Worm (Caenorhabditis elegans) whole organism, mixed stage, embryonic: ENCODE data around the gene ztf-25.

Experiments used
- M03D4.4 ChIP-seq: sonication (generic microtip); optimal IDR thresholded peaks from 2 replicates; lab custom pipeline; 2017; ENCODE audit warnings: mild to moderate bottlenecking, missing genetic modification characterization, missing compliant biosample characterization
- bed-3 ChIP-seq: fragments of 200-800 bp; sonication (Bioruptor generic); optimal IDR thresholded peaks from 3 replicates; lab custom pipeline; 2018; ENCODE audit warnings: mild to moderate bottlenecking, missing genetic modification characterization, moderate library complexity, missing compliant biosample characterization
- blmp-1 ChIP-seq: fragments of 150-350 bp; optimal IDR thresholded peaks from 2 replicates; lab custom pipeline; 2014; ENCODE audit warnings: missing biosample characterization, missing genetic modification characterization
- ceh-39 ChIP-seq: fragments of 150-350 bp; optimal IDR thresholded peaks from 2 replicates; lab custom pipeline; 2014; ENCODE audit warnings: missing biosample characterization, missing genetic modification characterization
- ceh-43 ChIP-seq: fragments of 200-800 bp; sonication (Bioruptor generic); optimal IDR thresholded peaks from 2 replicates; lab custom pipeline; 2018; ENCODE audit warnings: mild to moderate bottlenecking, missing genetic modification characterization, moderate library complexity, missing compliant biosample characterization
- ceh-83 ChIP-seq: fragments of 200-800 bp; sonication (Bioruptor generic); optimal IDR thresholded peaks from 2 replicates; lab custom pipeline; 2018; ENCODE audit warnings: mild to moderate bottlenecking, missing genetic modification characterization, missing compliant biosample characterization
- ces-1 ChIP-seq: fragments of 150-350 bp; optimal IDR thresholded peaks from 2 replicates; lab custom pipeline; 2014; ENCODE audit warnings: missing biosample characterization, missing genetic modification reagents, missing genetic modification characterization
- cnd-1 ChIP-seq: fragments of 200-800 bp; sonication (Bioruptor generic); optimal IDR thresholded peaks from 2 replicates; lab custom pipeline; 2018; ENCODE audit warnings: mild to moderate bottlenecking, missing genetic modification characterization, missing compliant biosample characterization
- drap-1 ChIP-seq: fragments of 200-800 bp; sonication (Bioruptor generic); optimal IDR thresholded peaks from 3 replicates; lab custom pipeline; 2018; ENCODE audit warnings: mild to moderate bottlenecking, missing genetic modification characterization, missing compliant biosample characterization
- elt-1 ChIP-seq: sonication (generic microtip); optimal IDR thresholded peaks from 2 replicates; lab custom pipeline; 2017; ENCODE audit warnings: missing genetic modification characterization, mild to moderate bottlenecking, missing compliant biosample characterization, antibody characterized with exemption, moderate library complexity, borderline replicate concordance; ENCODE audit not compliant: insufficient read depth
- elt-3 ChIP-seq: fragments of 150-350 bp; optimal IDR thresholded peaks from 2 replicates; lab custom pipeline; 2014; ENCODE audit warnings: missing biosample characterization, missing genetic modification characterization
- flh-1 ChIP-seq: fragments of 200-800 bp; sonication (Bioruptor generic); optimal IDR thresholded peaks from 2 replicates; lab custom pipeline; 2018; ENCODE audit warnings: mild to moderate bottlenecking, missing genetic modification characterization, moderate library complexity, missing compliant biosample characterization
- ham-2 ChIP-seq: fragments of 200-800 bp; sonication (Bioruptor generic); optimal IDR thresholded peaks from 2 replicates; lab custom pipeline; 2018; ENCODE audit warnings: mild to moderate bottlenecking, missing genetic modification characterization, missing compliant biosample characterization
- hlh-1 ChIP-seq: fragments of 150-350 bp; optimal IDR thresholded peaks from 2 replicates; lab custom pipeline; 2014; ENCODE audit warnings: missing biosample characterization, missing genetic modification reagents, missing genetic modification characterization
- lin-13 ChIP-seq: fragments of 150-350 bp; optimal IDR thresholded peaks from 2 replicates; lab custom pipeline; 2014; ENCODE audit warnings: missing biosample characterization, missing genetic modification characterization
- lin-32 ChIP-seq: fragments of 200-800 bp; sonication (Bioruptor generic); optimal IDR thresholded peaks from 2 replicates; lab custom pipeline; 2018; ENCODE audit warnings: mild to moderate bottlenecking, missing genetic modification characterization, missing compliant biosample characterization
- lsy-2 ChIP-seq: fragments of 150-350 bp; optimal IDR thresholded peaks from 2 replicates; lab custom pipeline; 2014; ENCODE audit warnings: missing biosample characterization, missing genetic modification characterization
- mab-5 ChIP-seq: fragments of 150-350 bp; optimal IDR thresholded peaks from 2 replicates; lab custom pipeline; 2014; ENCODE audit warnings: missing biosample characterization, missing genetic modification characterization
- mep-1 ChIP-seq: fragments of 150-350 bp; optimal IDR thresholded peaks from 2 replicates; lab custom pipeline; 2017; ENCODE audit warnings: missing biosample characterization, missing genetic modification reagents, missing genetic modification characterization, inconsistent platforms
- mls-2 ChIP-seq: sonication (generic microtip); optimal IDR thresholded peaks from 2 replicates; lab custom pipeline; 2016; ENCODE audit warnings: mild to moderate bottlenecking, missing genetic modification characterization, moderate library complexity, missing compliant biosample characterization
- nhr-12 ChIP-seq: fragments of 150-350 bp; optimal IDR thresholded peaks from 2 replicates; lab custom pipeline; 2014; ENCODE audit warnings: missing biosample characterization, missing genetic modification characterization
- nhr-2 ChIP-seq: fragments of 150-350 bp; optimal IDR thresholded peaks from 2 replicates; lab custom pipeline; 2014; ENCODE audit warnings: missing biosample characterization, missing genetic modification characterization
- nhr-237 ChIP-seq: fragments of 150-350 bp; optimal IDR thresholded peaks from 2 replicates; lab custom pipeline; 2014; ENCODE audit warnings: missing biosample characterization, missing genetic modification characterization
- nhr-28 ChIP-seq: fragments of 150-350 bp; optimal IDR thresholded peaks from 2 replicates; lab custom pipeline; 2014; ENCODE audit warnings: missing biosample characterization, missing genetic modification characterization
- nhr-76 ChIP-seq: sonication (generic microtip); optimal IDR thresholded peaks from 2 replicates; lab custom pipeline; 2017; ENCODE audit warnings: missing biosample characterization, missing genetic modification characterization
- pha-4 ChIP-seq: fragments of 150-350 bp; optimal IDR thresholded peaks from 2 replicates; lab custom pipeline; 2018; ENCODE audit warnings: missing biosample characterization, missing genetic modification reagents, missing genetic modification characterization
- sem-2 ChIP-seq: fragments of 200-800 bp; sonication (Bioruptor generic); optimal IDR thresholded peaks from 2 replicates; lab custom pipeline; 2018; ENCODE audit warnings: mild to moderate bottlenecking, missing genetic modification characterization, missing compliant biosample characterization
- snpc-4 ChIP-seq: fragments of 150-350 bp; optimal IDR thresholded peaks from 2 replicates; lab custom pipeline; 2014; ENCODE audit warnings: missing biosample characterization, missing genetic modification characterization
- sptf-1 ChIP-seq: sonication (generic microtip); optimal IDR thresholded peaks from 2 replicates; lab custom pipeline; 2017; ENCODE audit warnings: mild to moderate bottlenecking, missing genetic modification characterization, moderate library complexity, missing compliant biosample characterization
- tbx-8 ChIP-seq: fragments of 200-800 bp; sonication (Bioruptor generic); optimal IDR thresholded peaks from 2 replicates; lab custom pipeline; 2018; ENCODE audit warnings: mild to moderate bottlenecking, missing genetic modification characterization, moderate library complexity, missing compliant biosample characterization
- unc-120 ChIP-seq: sonication (generic microtip); optimal IDR thresholded peaks from 2 replicates; lab custom pipeline; 2017; ENCODE audit warnings: missing genetic modification characterization, missing compliant biosample characterization; ENCODE audit not compliant: poor library complexity, severe bottlenecking
- unc-39 ChIP-seq: fragments of 150-350 bp; optimal IDR thresholded peaks from 2 replicates; lab custom pipeline; 2014; ENCODE audit warnings: missing biosample characterization, missing genetic modification characterization
- unc-62 ChIP-seq: fragments of 150-350 bp; optimal IDR thresholded peaks from 2 replicates; lab custom pipeline; 2014; ENCODE audit warnings: missing biosample characterization, missing genetic modification reagents, missing genetic modification characterization
- zip-8 ChIP-seq: fragments of 150-350 bp; optimal IDR thresholded peaks from 2 replicates; lab custom pipeline; 2014; ENCODE audit warnings: missing biosample characterization, missing genetic modification characterization
- ztf-11 ChIP-seq: fragments of 150-350 bp; optimal IDR thresholded peaks from 2 replicates; lab custom pipeline; 2014; ENCODE audit warnings: missing biosample characterization, missing genetic modification characterization

ztf-25 gene

DNA sequence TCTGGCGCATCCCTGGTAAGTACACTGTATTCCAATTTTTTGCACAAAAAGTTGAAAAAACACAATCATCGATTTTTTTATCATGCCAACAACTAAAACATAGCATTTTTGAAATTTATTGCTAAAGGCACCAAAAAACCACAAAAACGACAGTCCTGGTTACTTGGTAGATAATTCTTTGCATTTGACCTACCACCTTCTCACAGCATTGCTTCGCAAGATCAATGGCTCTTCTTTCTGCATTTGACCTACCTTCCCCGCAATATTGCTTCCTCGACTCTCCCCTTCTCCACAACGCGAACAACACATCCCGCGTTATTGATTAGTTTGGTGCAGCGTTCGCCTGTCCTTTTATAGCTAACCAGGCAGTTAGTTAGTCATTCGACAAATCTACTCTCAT, at the start of gene ztf-25:
Gene ztf-25, plus strand, starts transcription at position 301 of the 400 bp plus-strand sequence.
- TF ChIP-seq nhr-76 (tag; lab: Kevin White, UChicago) (no peak), ces-1 (GFP tag; lab: Kevin White, UChicago) (no peak), unc-62 (GFP tag; lab: Kevin White, UChicago) (no peak), nhr-237 (tag; lab: Kevin White, UChicago) (no peak), cnd-1 (tag; lab: Kevin White, UChicago) (no peak), elt-1 (tag; lab: Kevin White, UChicago) (no peak), lin-13 (no peak), unc-39 (tag; lab: Kevin White, UChicago) (no peak), ztf-11 (tag; lab: Kevin White, UChicago) (no peak)

DNA sequence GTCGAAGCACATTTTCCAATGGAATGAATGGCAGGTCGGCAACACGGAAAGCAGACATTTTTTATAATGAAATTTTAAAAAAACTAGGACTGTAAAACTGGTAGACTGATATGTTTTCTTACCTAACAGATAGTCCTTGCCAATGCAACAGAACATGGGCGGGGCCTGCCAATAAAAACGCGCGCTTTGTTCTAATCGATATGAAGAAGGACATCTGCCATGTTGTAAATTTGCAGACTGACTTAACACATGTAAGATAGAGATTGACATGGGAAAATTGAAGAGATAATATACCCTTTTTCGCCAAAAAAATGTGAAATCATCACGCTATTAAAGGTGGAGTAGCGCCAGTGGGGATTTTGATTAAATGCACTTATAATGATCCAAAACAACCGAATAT, 48.9 kb upstream of the ztf-25 start, which contains the start of gene C38D9.8:
Gene C38D9.8, minus strand, starts transcription at position 101 of the 400 bp plus-strand sequence.
- no peak for TF ChIP-seq hlh-1 (tag; lab: Kevin White, UChicago)
- TF ChIP-seq lsy-2 (tag; lab: Kevin White, UChicago) = no peak
- TF ChIP-seq nhr-237 (tag; lab: Kevin White, UChicago) = no peak
- no peak for TF ChIP-seq unc-39 (tag; lab: Kevin White, UChicago)
- no peak for TF ChIP-seq ceh-83
- no peak for TF ChIP-seq tbx-8 (GFP tag; lab: Kevin White, UChicago)
- TF ChIP-seq nhr-2 (tag; lab: Kevin White, UChicago) = no peak
- TF ChIP-seq ceh-43 = no peak
- no peak for TF ChIP-seq flh-1
- no peak for TF ChIP-seq sptf-1 (tag; lab: Kevin White, UChicago)
- no peak for TF ChIP-seq mls-2 (tag; lab: Kevin White, UChicago)
- TF ChIP-seq unc-120 = no peak
- no peak for TF ChIP-seq elt-3 (tag; lab: Kevin White, UChicago)
- TF ChIP-seq mab-5 (tag; lab: Kevin White, UChicago) = no peak
- no peak for TF ChIP-seq blmp-1
- no peak for TF ChIP-seq ces-1 (GFP tag; lab: Kevin White, UChicago)

DNA sequence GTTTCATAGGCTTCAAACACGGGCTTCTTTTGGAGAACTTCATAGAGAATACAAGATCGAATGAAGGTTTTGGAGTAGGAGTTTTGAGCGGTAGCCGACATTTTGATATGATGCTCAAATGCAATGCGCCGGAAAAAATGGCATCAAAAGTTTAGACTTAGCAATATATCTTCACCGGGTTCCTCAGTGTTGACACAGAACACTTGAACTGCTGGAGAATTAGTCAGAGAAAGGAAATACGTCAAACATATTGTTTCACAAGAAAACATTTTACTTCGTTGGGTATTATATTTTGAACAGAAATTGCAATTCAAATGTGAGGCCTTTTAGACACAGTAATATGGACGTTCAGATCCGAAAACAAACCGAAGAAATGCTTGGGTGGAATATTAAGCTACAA, 43.2 kb upstream of the ztf-25 start, which contains the start of gene fbxa-174:
Gene fbxa-174, minus strand, starts transcription at position 101 of the 400 bp plus-strand sequence.
- TF ChIP-seq sptf-1 (tag; lab: Kevin White, UChicago) (no peak), unc-62 (GFP tag; lab: Kevin White, UChicago) (no peak), lin-32 (no peak), ham-2 (GFP tag; lab: Kevin White, UChicago) (no peak), nhr-76 (tag; lab: Kevin White, UChicago) (no peak), nhr-12 (no peak), sem-2 (no peak), cnd-1 (tag; lab: Kevin White, UChicago) (no peak), ceh-43 (no peak), ceh-39 (tag; lab: Kevin White, UChicago) (no peak), bed-3 (GFP tag; lab: Kevin White, UChicago) (no peak), ztf-11 (tag; lab: Kevin White, UChicago) (no peak), snpc-4 (tag; lab: Kevin White, UChicago) (no peak), unc-39 (tag; lab: Kevin White, UChicago) (no peak), drap-1 (GFP tag; lab: Kevin White, UChicago) (no peak), tbx-8 (GFP tag; lab: Kevin White, UChicago) (no peak), unc-120 (no peak)

DNA sequence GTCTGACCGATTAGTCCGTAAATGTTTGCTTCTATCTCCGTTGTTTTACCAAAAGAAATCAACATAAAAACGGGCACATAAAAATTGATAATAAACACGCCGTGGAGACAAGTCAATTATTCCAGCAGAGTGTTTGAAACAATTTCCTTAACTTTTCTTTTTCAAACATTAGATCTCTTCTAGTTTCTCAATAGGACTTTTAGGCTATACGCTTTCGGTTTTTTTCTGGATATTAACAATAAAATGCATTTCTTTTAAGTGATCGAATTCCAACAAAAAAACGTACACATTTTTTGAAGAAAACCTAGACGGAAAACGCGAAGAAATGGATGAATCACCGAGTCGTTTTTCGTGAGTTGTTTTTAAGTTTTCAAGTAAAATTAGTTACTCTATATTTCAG, 42.7 kb upstream of the ztf-25 start, which contains the start of gene fbxa-172:
Gene fbxa-172, plus strand, starts transcription at position 301 of the 400 bp plus-strand sequence.
- TF ChIP-seq nhr-237 (tag; lab: Kevin White, UChicago) (no peak), sptf-1 (tag; lab: Kevin White, UChicago) (no peak), mls-2 (tag; lab: Kevin White, UChicago) (no peak), cnd-1 (tag; lab: Kevin White, UChicago) (no peak), ham-2 (GFP tag; lab: Kevin White, UChicago) (no peak), pha-4 (no peak)

DNA sequence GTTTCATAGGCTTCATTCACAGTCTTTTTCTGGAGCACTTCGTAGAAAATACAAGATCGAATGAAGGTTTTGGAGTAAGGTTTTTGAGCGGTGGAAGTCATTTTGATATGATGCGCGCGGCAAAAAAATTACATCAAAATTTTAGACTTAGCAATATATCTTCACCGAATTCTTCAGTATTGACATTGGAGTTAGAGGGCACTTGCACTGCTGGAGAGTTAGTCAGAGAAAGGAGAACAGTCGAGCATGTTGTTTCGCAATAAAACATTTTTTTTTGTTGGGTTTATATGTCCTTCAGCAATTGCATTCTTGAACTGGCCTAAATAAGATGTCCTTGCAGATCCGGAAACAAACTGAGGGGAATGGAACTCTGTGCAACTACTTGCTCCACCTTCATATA, 35.7 kb upstream of the ztf-25 start, which contains the start of gene fbxa-171:
Gene fbxa-171, minus strand, starts transcription at position 101 of the 400 bp plus-strand sequence.
- TF ChIP-seq ces-1 (GFP tag; lab: Kevin White, UChicago) (no peak), bed-3 (GFP tag; lab: Kevin White, UChicago) (no peak), unc-62 (GFP tag; lab: Kevin White, UChicago) (no peak), mls-2 (tag; lab: Kevin White, UChicago) (no peak), lsy-2 (tag; lab: Kevin White, UChicago) (no peak), unc-120 (no peak), ham-2 (GFP tag; lab: Kevin White, UChicago) (no peak), elt-3 (tag; lab: Kevin White, UChicago) (no peak), blmp-1 (no peak), zip-8 (tag; lab: Kevin White, UChicago) (no peak), cnd-1 (tag; lab: Kevin White, UChicago) (no peak), nhr-237 (tag; lab: Kevin White, UChicago) (no peak), nhr-28 (tag; lab: Kevin White, UChicago) (no peak), ceh-83 (no peak), M03D4.4 (tag; lab: Kevin White, UChicago) (no peak), mep-1 (tag; lab: Kevin White, UChicago) (no peak)
